Fruit fly (Drosophila melanogaster) Kc167 (cell line): ENCODE measurements around the gene Ir75d.

Source experiments
- Myc ChIP-seq: fragments of >200 bp; optimal IDR thresholded peaks from 2 replicates; lab custom pipeline; 2017; ENCODE audit warnings: missing external identifiers
- Sin3A ChIP-seq: fragments of >200 bp; optimal IDR thresholded peaks from 2 replicates; lab custom pipeline; 2018; ENCODE audit warnings: missing external identifiers
- h ChIP-seq: fragments of >200 bp; optimal IDR thresholded peaks from 3 replicates; lab custom pipeline; 2018; ENCODE audit warnings: missing external identifiers
- insv ChIP-seq: fragments of >200 bp; optimal IDR thresholded peaks from 3 replicates; lab custom pipeline; 2018; ENCODE audit warnings: missing external identifiers
- psq ChIP-seq: fragments of >200 bp; optimal IDR thresholded peaks from 2 replicates; lab custom pipeline; 2017; ENCODE audit warnings: missing external identifiers
- ttk ChIP-seq: sonication (Bioruptor generic); optimal IDR thresholded peaks from 2 replicates; lab custom pipeline; 2017; ENCODE audit warnings: missing external identifiers

The Ir75d gene

DNA sequence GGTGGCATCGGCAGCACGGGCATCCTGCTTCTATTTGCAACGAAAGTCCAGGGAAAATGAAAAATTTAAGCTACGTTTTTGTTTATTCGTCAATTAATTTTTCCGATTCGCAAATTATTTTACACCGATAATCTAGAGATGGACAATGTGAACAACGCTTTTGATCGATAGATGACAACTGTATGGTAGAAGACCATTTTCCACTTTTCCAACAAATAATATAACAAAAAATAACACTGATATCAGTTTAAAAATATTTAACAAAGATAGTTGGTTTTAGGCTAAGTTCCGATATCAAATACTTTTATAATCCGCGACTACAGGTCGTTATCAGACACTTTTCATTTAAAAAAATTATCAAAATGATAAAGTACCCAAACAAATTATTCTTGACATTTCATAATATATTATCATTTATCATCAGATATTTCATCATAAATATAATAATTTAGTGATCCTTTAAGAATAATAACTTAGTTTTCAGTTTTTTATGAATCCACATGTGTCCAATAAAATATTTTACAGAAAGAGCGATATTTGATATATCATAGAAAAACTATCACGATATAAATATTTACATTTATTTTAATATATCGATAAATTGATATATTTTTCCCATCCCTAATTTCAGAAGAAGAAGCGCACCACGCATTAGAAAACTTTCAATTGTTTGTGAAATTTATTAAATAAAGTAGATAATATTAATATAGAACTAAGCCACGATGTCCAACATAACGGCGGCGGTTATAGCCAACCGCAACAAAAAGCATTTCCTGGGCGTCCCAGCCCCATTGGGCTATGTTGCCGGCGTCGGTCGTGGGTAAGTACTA, 6.0 kb downstream of the Ir75d start, which contains the start of the genes CSN1b and Prp6:
TSS of gene CSN1b (minus strand) at position 159 of the 830 bp plus-strand sequence.
TSS of gene Prp6 (plus strand) at position 601 of the 830 bp plus-strand sequence.
- TF ChIP-seq Sin3A (no peak), h (lab: Kevin White, UChicago) (no peak), psq (lab: Kevin White, UChicago) (no peak)

DNA sequence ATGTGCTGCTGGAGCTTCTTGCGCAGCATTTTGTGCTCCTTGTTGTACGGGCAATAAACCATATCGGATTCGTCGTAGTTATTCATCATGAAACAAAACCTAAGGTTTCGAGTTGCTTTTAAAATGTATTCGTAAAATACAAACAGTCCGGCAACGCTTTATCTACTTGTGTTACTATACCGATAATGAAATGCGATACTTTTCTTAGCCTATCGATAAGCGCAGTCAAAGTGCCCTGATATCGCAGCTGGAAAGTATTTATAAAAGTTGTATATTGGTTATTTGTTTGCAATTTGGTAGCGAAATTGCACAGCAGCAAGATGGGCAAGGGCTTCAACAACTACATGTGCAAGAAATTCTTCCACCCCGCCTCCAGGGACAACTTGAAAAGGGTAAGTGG, 9.6 kb downstream of the Ir75d start, which contains the start of the genes arx and CG6843:
TSS of gene arx (minus strand) at position 144 of the 400 bp plus-strand sequence.
TSS of gene CG6843 (plus strand) at position 184 of the 400 bp plus-strand sequence.
- TF ChIP-seq psq (lab: Kevin White, UChicago), result no peak
- no peak for TF ChIP-seq insv (lab: Kevin White, UChicago)
- TF ChIP-seq Myc (lab: Kevin White, UChicago), result no peak
- no peak for TF ChIP-seq h (lab: Kevin White, UChicago)

DNA sequence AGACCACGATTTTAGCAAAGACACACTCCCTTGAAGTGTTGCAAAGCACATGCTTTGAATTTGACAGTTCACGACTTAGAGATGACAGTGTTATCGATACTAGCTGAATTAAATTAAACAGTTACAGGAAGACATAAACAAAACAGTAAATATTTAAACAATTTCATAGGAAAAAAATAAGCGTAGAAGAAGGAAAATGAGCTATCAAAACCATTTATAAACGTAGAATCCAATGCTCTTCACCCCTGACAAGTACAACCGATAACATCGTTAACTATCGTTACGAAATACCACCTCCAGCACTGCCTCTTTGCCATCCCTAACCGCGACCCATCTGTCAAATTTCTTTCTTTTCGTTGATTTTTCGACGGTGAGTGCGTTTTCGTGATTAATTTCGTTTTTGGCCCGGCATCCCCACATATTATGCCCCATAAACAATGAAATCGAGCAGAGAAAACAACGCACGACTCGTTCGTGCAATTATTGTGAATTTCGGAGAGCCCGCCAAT, 12.2 kb downstream of the Ir75d start, which contains the start of gene RpL26:
TSS of gene RpL26 (plus strand) at position 106 of the 509 bp plus-strand sequence.
- no peak for TF ChIP-seq ttk (lab: Kevin White, UChicago)
- no peak for TF ChIP-seq h (lab: Kevin White, UChicago)
- no peak for TF ChIP-seq Sin3A
- no peak for TF ChIP-seq insv (lab: Kevin White, UChicago)
- no peak for TF ChIP-seq Myc (lab: Kevin White, UChicago)
- TF ChIP-seq psq (lab: Kevin White, UChicago), result no peak

DNA sequence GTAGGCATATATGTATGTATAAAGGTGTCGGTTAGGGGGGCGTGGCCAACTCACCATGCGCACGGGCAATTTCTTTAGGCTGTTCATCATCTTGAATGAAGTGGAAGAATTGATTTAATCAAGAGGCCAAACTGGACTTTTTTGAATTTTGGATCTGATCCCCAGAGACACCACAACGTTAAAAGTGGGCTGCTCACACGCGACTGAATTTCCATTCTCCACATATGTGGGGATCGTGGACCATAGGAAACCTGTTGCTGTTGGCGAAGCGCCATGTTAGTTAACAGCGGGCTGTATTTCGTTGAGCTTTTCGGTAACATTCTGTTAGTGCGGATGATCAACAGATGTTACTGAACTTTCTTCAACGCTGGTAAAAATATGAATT, 12.9 kb downstream of the Ir75d start, which contains the start of gene CG3902:
TSS of gene CG3902 (minus strand) at position 208 of the 385 bp plus-strand sequence.
- TF ChIP-seq insv (lab: Kevin White, UChicago), result no peak
- TF ChIP-seq ttk (lab: Kevin White, UChicago), result no peak
- no peak for TF ChIP-seq h (lab: Kevin White, UChicago)
- TF ChIP-seq Myc (lab: Kevin White, UChicago), result no peak
- no peak for TF ChIP-seq psq (lab: Kevin White, UChicago)
- TF ChIP-seq Sin3A, result no peak

DNA sequence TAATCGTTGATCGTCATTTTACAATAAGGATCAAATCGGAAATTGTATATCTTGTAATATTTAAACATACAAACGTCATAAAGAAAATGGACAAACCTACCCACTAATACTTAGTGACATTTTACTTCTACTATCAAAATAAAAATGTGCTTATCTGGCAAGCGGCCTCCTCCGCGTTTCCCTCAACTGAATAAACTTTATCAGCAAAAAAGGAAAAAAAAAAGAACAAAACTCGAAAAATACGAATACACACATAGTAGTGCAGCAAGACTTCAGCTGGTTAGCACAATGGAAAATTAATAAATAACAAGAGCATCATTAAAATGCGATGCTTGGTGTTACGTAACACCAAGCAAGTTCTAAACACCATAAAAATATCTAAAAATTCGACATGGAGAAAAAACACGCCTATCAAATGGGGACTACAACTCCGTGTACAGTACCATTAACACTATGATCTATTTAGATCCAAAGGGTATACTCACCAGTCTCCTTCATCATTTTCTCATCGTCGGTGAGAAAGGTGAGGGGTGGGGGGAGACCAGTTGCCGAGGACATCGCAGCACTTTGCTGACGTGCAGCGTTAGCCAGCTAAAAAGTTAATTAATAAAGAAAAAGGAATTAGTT, 13.4 kb downstream of the Ir75d start:
- TF ChIP-seq ttk (lab: Kevin White, UChicago), result no peak
- no peak for TF ChIP-seq insv (lab: Kevin White, UChicago)
- no peak for TF ChIP-seq Myc (lab: Kevin White, UChicago)
- no peak for TF ChIP-seq psq (lab: Kevin White, UChicago)
- no peak for TF ChIP-seq h (lab: Kevin White, UChicago)
- TF ChIP-seq Sin3A, result no peak

DNA sequence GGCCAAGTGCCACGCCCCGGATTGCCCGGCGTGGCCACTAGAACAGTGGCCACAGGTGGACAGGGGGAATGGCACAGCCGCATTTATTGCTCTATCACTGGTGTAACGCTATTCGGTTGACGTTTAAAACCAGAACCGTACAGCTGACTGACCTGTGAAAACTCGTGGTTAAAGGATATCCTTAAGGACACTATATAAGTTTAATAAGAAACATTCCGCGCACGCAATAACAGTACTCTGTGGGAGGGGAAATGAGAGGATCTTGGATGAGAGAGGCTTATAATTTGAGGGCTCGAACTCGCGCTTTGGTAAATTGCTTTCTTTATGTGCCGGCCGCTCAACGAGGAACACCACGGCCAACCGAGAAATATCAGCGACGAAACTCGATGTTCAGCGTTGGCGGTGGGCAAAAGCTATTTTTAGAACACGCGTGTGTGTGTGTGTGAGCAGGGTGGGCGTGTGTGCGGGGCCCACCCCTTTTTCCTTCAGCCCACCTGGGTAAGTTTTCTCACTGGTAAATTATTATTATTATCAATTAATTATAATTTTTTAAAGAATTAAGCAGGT, 14.6 kb downstream of the Ir75d start:
- TF ChIP-seq Sin3A, result no peak
- TF ChIP-seq h (lab: Kevin White, UChicago), result no peak
- no peak for TF ChIP-seq Myc (lab: Kevin White, UChicago)
- no peak for TF ChIP-seq insv (lab: Kevin White, UChicago)
- no peak for TF ChIP-seq ttk (lab: Kevin White, UChicago)
- TF ChIP-seq psq (lab: Kevin White, UChicago), result no peak

DNA sequence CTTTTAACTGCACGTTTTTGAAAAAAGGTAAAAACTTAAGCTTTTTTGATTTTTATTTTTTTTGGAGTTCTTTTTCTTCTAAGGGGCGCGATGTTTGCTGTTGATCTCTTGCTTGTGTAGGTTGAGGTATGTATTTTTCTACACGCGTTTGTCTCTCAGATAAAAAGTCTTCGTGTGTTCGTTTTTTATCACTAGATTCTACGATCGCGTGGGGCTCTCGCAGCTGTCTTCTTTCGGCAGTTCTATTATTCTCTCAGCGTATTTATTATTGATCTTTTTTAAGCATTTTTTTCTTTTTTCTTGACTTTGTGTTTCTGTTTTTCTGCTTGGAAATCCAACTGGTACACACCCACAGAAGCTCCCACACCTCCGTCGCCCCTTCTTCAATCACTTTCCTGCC, 15.9 kb downstream of the Ir75d start:
- TF ChIP-seq ttk (lab: Kevin White, UChicago) (no peak), Sin3A (no peak), Myc (lab: Kevin White, UChicago) (no peak), psq (lab: Kevin White, UChicago) (no peak), insv (lab: Kevin White, UChicago) (no peak)

DNA sequence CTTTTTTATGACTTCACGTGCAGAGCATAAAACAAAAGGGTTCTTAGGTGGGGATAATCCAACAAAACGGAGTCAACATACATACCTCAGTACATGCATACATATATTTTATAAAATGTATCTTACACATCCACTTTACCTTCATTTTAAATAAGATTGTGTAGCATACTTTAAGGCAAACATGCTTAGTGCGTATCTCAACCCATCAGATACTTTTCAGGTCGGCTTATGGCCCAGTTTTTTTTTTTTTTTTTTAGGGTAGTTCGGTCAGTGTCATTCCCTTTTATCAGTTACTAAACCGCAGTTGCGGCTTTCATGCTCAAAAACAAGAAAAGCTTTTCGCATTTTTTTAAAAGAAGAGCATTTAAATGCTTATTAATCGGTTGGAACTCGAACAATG, 19.0 kb downstream of the Ir75d start, which contains the start of gene NijB:
TSS of gene NijB (plus strand) at position 398 of the 400 bp plus-strand sequence.
- TF ChIP-seq Sin3A, result no peak
- TF ChIP-seq Myc (lab: Kevin White, UChicago), result no peak
- TF ChIP-seq insv (lab: Kevin White, UChicago), result no peak
- TF ChIP-seq ttk (lab: Kevin White, UChicago), result no peak
- TF ChIP-seq h (lab: Kevin White, UChicago), result no peak
- no peak for TF ChIP-seq psq (lab: Kevin White, UChicago)

DNA sequence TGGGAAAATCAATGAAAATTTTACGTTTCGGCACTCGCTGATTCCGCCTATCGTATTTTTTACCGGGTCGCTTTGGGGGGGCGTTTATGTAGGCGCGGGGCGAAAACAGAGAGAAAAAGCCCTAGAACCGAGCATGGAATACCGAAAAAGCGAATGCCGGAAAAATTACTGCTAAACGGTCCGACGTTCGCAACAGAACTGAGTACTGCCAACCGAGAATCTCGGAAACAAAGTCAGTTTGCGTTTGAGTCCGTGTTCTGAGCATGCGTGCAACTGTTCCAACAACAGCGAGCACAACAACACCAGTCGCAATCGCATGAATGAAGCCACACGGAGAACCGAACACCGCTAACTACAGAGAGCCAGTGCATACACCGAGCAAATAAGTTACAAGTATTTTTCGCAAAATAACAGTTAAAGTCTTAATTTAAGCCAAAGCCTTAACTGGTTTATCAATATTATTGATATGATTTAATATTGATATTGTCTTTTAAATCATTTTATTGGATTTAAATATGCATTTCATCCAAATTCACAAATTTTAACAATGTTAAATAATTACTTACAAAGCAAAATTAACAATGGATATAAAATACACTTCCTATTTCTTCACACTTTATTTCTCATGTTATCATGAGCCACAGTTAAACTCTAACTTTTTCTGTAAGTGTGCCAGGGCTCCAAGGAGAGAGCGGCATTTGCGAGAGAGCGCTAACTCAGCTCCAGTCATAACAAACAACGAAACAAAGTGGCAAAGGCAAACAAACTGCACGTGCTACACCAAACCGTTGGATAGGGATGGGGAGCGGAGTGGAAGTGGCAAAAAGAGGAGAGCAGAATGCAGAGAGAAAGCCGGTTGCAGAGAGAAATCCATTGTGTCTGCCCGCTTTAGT, 20.5 kb downstream of the Ir75d start, which contains the start of gene CG3961:
TSS of gene CG3961 (minus strand) at position 201 of the 893 bp plus-strand sequence.
- TF ChIP-seq insv (lab: Kevin White, UChicago) (no peak), Myc (lab: Kevin White, UChicago) (no peak), psq (lab: Kevin White, UChicago) (no peak), Sin3A (no peak), ttk (lab: Kevin White, UChicago) (no peak), h (lab: Kevin White, UChicago) (no peak)

DNA sequence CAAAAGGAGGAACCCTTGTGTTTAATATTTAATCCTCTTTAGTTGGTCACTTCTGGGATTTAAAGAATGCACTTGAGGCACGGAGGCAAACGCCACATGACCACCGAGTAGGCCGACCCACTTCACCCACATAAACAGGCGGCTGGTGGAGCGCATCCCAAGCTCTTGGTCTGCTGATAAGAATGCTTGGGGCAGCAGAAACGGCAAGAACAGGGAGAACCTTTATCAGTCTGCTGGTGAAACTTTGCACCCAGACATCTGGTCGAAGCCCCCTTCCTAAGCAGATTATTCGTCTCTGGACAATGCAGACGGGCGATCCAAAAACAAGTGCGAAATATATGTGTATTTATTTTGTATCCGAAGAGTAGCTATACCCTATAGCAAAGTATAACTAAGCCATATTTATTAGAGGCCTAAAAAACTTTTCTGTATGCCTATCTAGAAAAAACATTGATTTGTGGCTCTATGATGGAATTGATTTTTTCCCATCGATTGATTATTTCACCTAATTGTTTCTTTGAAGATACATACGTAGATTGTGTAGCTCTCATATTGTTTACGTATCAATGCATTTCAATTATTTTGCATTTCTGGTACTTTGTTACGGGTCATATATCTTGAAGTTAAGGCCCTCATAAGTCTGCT, 21.6 kb downstream of the Ir75d start:
- no peak for TF ChIP-seq ttk (lab: Kevin White, UChicago)
- no peak for TF ChIP-seq Myc (lab: Kevin White, UChicago)
- TF ChIP-seq Sin3A, result no peak
- TF ChIP-seq h (lab: Kevin White, UChicago), result no peak
- no peak for TF ChIP-seq insv (lab: Kevin White, UChicago)
- TF ChIP-seq psq (lab: Kevin White, UChicago), result no peak
